Worm (Caenorhabditis elegans) whole organism, L2 larva: ENCODE data around the gene K10B3.5.

ENCODE experiments used
- C34F6.9 ChIP-seq: fragments of 150-350 bp; optimal IDR thresholded peaks from 2 replicates; lab custom pipeline; 2014; ENCODE audit warnings: missing biosample characterization, missing genetic modification characterization
- F13H6.1 ChIP-seq: sonication (generic microtip); optimal IDR thresholded peaks from 2 replicates; lab custom pipeline; 2016; ENCODE audit warnings: missing genetic modification characterization, missing compliant biosample characterization
- R02D3.7 ChIP-seq: fragments of 150-350 bp; optimal IDR thresholded peaks from 2 replicates; lab custom pipeline; 2014; ENCODE audit warnings: missing biosample characterization, missing genetic modification characterization
- Y55F3AM.14 ChIP-seq: fragments of 200-800 bp; sonication (Bioruptor generic); optimal IDR thresholded peaks from 2 replicates; lab custom pipeline; 2018; ENCODE audit warnings: mild to moderate bottlenecking, missing genetic modification characterization, missing compliant biosample characterization
- alr-1 ChIP-seq: fragments of 150-350 bp; optimal IDR thresholded peaks from 2 replicates; lab custom pipeline; 2014; ENCODE audit warnings: missing biosample characterization, missing genetic modification characterization
- aly-2 ChIP-seq: fragments of 150-350 bp; optimal IDR thresholded peaks from 2 replicates; lab custom pipeline; 2014; ENCODE audit warnings: missing biosample characterization, missing genetic modification characterization
- ama-1 ChIP-seq: fragments of 150-350 bp; optimal IDR thresholded peaks from 2 replicates; lab custom pipeline; 2018; ENCODE audit warnings: inconsistent platforms
- blmp-1 ChIP-seq: sonication (generic microtip); optimal IDR thresholded peaks from 2 replicates; lab custom pipeline; 2017; ENCODE audit warnings: missing genetic modification characterization, mild to moderate bottlenecking, missing compliant biosample characterization, antibody characterized with exemption, moderate library complexity; ENCODE audit not compliant: insufficient read depth
- ceh-16 ChIP-seq: fragments of 150-350 bp; optimal IDR thresholded peaks from 2 replicates; lab custom pipeline; 2014; ENCODE audit warnings: missing biosample characterization, missing genetic modification characterization
- ceh-82 ChIP-seq: fragments of 150-350 bp; optimal IDR thresholded peaks from 2 replicates; lab custom pipeline; 2014; ENCODE audit warnings: missing biosample characterization, missing genetic modification characterization
- crh-2 ChIP-seq: sonication (generic microtip); optimal IDR thresholded peaks from 2 replicates; lab custom pipeline; 2017; ENCODE audit warnings: missing biosample characterization, missing genetic modification characterization
- elt-1 ChIP-seq: fragments of 150-350 bp; optimal IDR thresholded peaks from 2 replicates; lab custom pipeline; 2014; ENCODE audit warnings: missing biosample characterization, missing genetic modification characterization
- fos-1 ChIP-seq: fragments of 150-350 bp; optimal IDR thresholded peaks from 2 replicates; lab custom pipeline; 2014; ENCODE audit warnings: missing biosample characterization, missing genetic modification characterization
- gmeb-1 ChIP-seq: fragments of 150-350 bp; optimal IDR thresholded peaks from 2 replicates; lab custom pipeline; 2014; ENCODE audit warnings: missing biosample characterization, missing genetic modification characterization
- lin-11 ChIP-seq: fragments of 150-350 bp; sonication (generic microtip); optimal IDR thresholded peaks from 2 replicates; lab custom pipeline; 2014; ENCODE audit warnings: missing biosample characterization, missing genetic modification characterization, inconsistent platforms, mixed read lengths
- lin-13 ChIP-seq: fragments of 150-350 bp; optimal IDR thresholded peaks from 2 replicates; lab custom pipeline; 2014; ENCODE audit warnings: missing biosample characterization, missing genetic modification reagents, missing genetic modification characterization
- lin-39 ChIP-seq: fragments of 150-350 bp; optimal IDR thresholded peaks from 2 replicates; lab custom pipeline; 2014; ENCODE audit warnings: missing biosample characterization, missing genetic modification reagents, missing genetic modification characterization
- lsy-2 ChIP-seq, 2 experiments: fragments of 150-350 bp in 1 of 2; sonication (generic microtip) in 1 of 2; optimal IDR thresholded peaks; 2 replicates each; lab custom pipeline; 2014 to 2017; ENCODE audit warnings: missing biosample characterization in 2 of 2, missing genetic modification characterization in 2 of 2
- mab-5 ChIP-seq: fragments of 150-350 bp; optimal IDR thresholded peaks from 2 replicates; lab custom pipeline; 2014; ENCODE audit warnings: missing biosample characterization, missing genetic modification characterization
- mbf-1 ChIP-seq: sonication (generic microtip); optimal IDR thresholded peaks from 2 replicates; lab custom pipeline; 2017; ENCODE audit warnings: missing biosample characterization, missing genetic modification characterization
- mdl-1 ChIP-seq, 2 experiments: fragments of 150-350 bp in 1 of 2; sonication (generic microtip) in 1 of 2; optimal IDR thresholded peaks; 2 replicates each; lab custom pipeline; 2017; ENCODE audit warnings: missing biosample characterization in 2 of 2, missing genetic modification characterization in 2 of 2
- nhr-10 ChIP-seq: sonication (generic microtip); optimal IDR thresholded peaks from 2 replicates; lab custom pipeline; 2017; ENCODE audit warnings: missing biosample characterization, missing genetic modification characterization
- nhr-11 ChIP-seq: fragments of 150-350 bp; optimal IDR thresholded peaks from 2 replicates; lab custom pipeline; 2014; ENCODE audit warnings: missing biosample characterization, missing genetic modification characterization
- nhr-12 ChIP-seq: fragments of 150-350 bp; optimal IDR thresholded peaks from 2 replicates; lab custom pipeline; 2014; ENCODE audit warnings: missing biosample characterization, missing genetic modification characterization
- nhr-129 ChIP-seq: fragments of 150-350 bp; optimal IDR thresholded peaks from 2 replicates; lab custom pipeline; 2014; ENCODE audit warnings: missing biosample characterization, missing genetic modification characterization
- nhr-21 ChIP-seq: fragments of 150-350 bp; optimal IDR thresholded peaks from 2 replicates; lab custom pipeline; 2014; ENCODE audit warnings: missing biosample characterization, missing genetic modification characterization
- nhr-6 ChIP-seq: fragments of 150-350 bp; optimal IDR thresholded peaks from 2 replicates; lab custom pipeline; 2014; ENCODE audit warnings: missing biosample characterization, missing genetic modification characterization
- sem-4 ChIP-seq: fragments of 150-350 bp; optimal IDR thresholded peaks from 2 replicates; lab custom pipeline; 2014; ENCODE audit warnings: missing biosample characterization, missing genetic modification reagents, missing genetic modification characterization
- skn-1 ChIP-seq: sonication (generic microtip); optimal IDR thresholded peaks from 2 replicates; lab custom pipeline; 2017; ENCODE audit warnings: missing biosample characterization, missing genetic modification characterization
- sma-3 ChIP-seq: sonication (generic microtip); optimal IDR thresholded peaks from 2 replicates; lab custom pipeline; 2016; ENCODE audit warnings: missing genetic modification reagents, missing genetic modification characterization, missing compliant biosample characterization
- sma-9 ChIP-seq, 2 experiments: fragments of 150-350 bp in 1 of 2; sonication (generic microtip) in 1 of 2; optimal IDR thresholded peaks; 2 replicates each; lab custom pipeline; 2014 to 2016; ENCODE audit warnings: missing genetic modification characterization in 2 of 2, mild to moderate bottlenecking in 1 of 2, missing biosample characterization in 1 of 2, missing compliant biosample characterization in 1 of 2, missing genetic modification reagents in 1 of 2, moderate library complexity in 1 of 2
- snpc-4 ChIP-seq: fragments of 150-350 bp; optimal IDR thresholded peaks from 2 replicates; lab custom pipeline; 2014; ENCODE audit warnings: missing biosample characterization, missing genetic modification characterization
- unc-39 ChIP-seq: fragments of 150-350 bp; optimal IDR thresholded peaks from 2 replicates; lab custom pipeline; 2014; ENCODE audit warnings: missing biosample characterization, missing genetic modification characterization
- unc-55 ChIP-seq: fragments of 150-350 bp; sonication (generic microtip); optimal IDR thresholded peaks from 3 replicates; lab custom pipeline; 2014; ENCODE audit warnings: missing biosample characterization, missing genetic modification reagents, missing genetic modification characterization
- unc-62 ChIP-seq: fragments of 150-350 bp; optimal IDR thresholded peaks from 2 replicates; lab custom pipeline; 2014; ENCODE audit warnings: missing biosample characterization, missing genetic modification reagents, missing genetic modification characterization
- zag-1 ChIP-seq: fragments of 150-350 bp; optimal IDR thresholded peaks from 2 replicates; lab custom pipeline; 2014; ENCODE audit warnings: missing biosample characterization, missing genetic modification characterization
- ztf-11 ChIP-seq: sonication (generic microtip); optimal IDR thresholded peaks from 2 replicates; lab custom pipeline; 2017; ENCODE audit warnings: missing biosample characterization, missing genetic modification characterization
- ztf-4 ChIP-seq: fragments of 150-350 bp; optimal IDR thresholded peaks from 2 replicates; lab custom pipeline; 2014; ENCODE audit warnings: missing biosample characterization, missing genetic modification characterization

The K10B3.5 gene

DNA sequence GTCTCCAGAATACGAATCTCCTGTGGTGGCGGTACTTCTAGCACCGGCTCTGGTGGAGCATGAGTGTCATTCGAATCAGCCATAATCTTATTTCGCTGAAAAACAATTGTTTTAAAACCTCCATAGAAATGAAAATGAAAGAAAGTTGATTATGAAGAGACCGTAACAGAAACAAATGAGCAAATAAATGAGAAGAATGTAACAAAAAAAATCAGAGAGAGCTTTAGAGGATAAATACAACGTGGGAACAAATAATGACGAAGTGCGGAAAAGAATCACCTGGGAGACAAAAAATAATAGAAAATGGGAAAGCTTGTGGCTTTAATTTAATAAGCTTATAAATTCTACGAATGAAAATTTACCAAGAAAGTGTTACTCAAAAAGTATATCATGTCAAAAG is 20.7 kb upstream of the K10B3.5 start, which contains the start of gene spc-1:
Gene spc-1 (minus strand): TSS at position 101 of the 400 bp plus-strand sequence.
- TF ChIP-seq ztf-11 (tag; lab: Kevin White, UChicago) (no peak), ceh-82 (tag; lab: Kevin White, UChicago) (no peak), nhr-6 (tag; lab: Kevin White, UChicago) (no peak), ceh-16 (tag; lab: Kevin White, UChicago) (no peak), unc-62 (GFP tag; lab: Kevin White, UChicago) (no peak), unc-39 (tag; lab: Kevin White, UChicago) (no peak), zag-1 (tag; lab: Kevin White, UChicago) (no peak), fos-1 (tag; lab: Kevin White, UChicago) (no peak), R02D3.7 (tag; lab: Kevin White, UChicago) (no peak), crh-2 (tag; lab: Kevin White, UChicago) (no peak), ama-1 (lab: Kevin White, UChicago) (no peak), nhr-11 (tag; lab: Kevin White, UChicago) (no peak), unc-55 (GFP tag; lab: Kevin White, UChicago) (no peak), nhr-10 (tag; lab: Kevin White, UChicago) (no peak), blmp-1 (tag; lab: Kevin White, UChicago) (no peak), sma-3 (GFP tag; lab: Kevin White, UChicago) (no peak), lin-11 (tag; lab: Kevin White, UChicago) (no peak), lin-39 (no peak), F13H6.1 (tag; lab: Kevin White, UChicago) (no peak), mdl-1 (tag; optimal IDR thresholded peaks at IDR 0.05; lab: Kevin White, UChicago) (no peak)

DNA sequence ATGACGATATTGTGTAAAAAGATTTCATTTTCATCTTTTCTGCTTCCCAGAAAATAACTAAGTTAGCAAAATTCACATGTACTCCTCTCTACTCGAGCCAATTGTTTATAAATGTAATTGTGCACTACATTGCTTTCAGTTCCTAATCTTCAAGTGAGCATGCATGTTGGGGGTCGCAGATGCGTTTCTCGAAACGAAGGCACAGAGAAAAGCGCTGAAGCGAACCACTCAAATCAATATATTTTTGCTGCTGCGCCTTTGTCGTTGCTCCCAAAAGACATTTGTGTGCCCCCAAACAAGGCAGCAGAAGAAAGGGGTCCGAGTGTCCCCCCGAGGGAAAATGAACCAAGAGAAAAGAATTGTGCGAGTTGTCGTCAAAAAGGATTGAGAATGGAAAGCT is 20.0 kb upstream of the K10B3.5 start:
- TF ChIP-seq lin-13 (peak; percentile 10), snpc-4 (tag; lab: Kevin White, UChicago) (no peak), nhr-129 (peak; percentile 2), aly-2 (tag; lab: Kevin White, UChicago) (no peak), blmp-1 (tag; lab: Kevin White, UChicago) (no peak), nhr-12 (tag; lab: Kevin White, UChicago) (no peak), sma-9 (GFP tag; optimal IDR thresholded peaks at IDR 0.05; lab: Kevin White, UChicago) (no peak), sma-9 (tag; optimal IDR thresholded peaks at IDR 0.05; lab: Kevin White, UChicago) (no peak), zag-1 (tag; lab: Kevin White, UChicago) (no peak), lin-11 (tag; lab: Kevin White, UChicago) (no peak), mbf-1 (tag; lab: Kevin White, UChicago) (no peak), crh-2 (tag; lab: Kevin White, UChicago) (no peak), F13H6.1 (tag; lab: Kevin White, UChicago) (peak; percentile 23), sem-4 (tag; lab: Kevin White, UChicago) (no peak), nhr-21 (tag; lab: Kevin White, UChicago) (no peak), ama-1 (lab: Kevin White, UChicago) (no peak), unc-39 (tag; lab: Kevin White, UChicago) (no peak), mab-5 (tag; lab: Kevin White, UChicago) (peak; percentile 0), Y55F3AM.14 (GFP tag; lab: Kevin White, UChicago) (peak; percentile 42), unc-55 (GFP tag; lab: Kevin White, UChicago) (peak; percentile 20), C34F6.9 (tag; lab: Kevin White, UChicago) (peak; percentile 62), fos-1 (tag; lab: Kevin White, UChicago) (no peak), skn-1 (tag; lab: Kevin White, UChicago) (no peak), unc-62 (GFP tag; lab: Kevin White, UChicago) (no peak), lsy-2 (tag; optimal IDR thresholded peaks at IDR 0.05; lab: Kevin White, UChicago) (peak in 1 of 2 experiments; percentile 41), ztf-4 (tag; lab: Kevin White, UChicago) (no peak), elt-1 (tag; lab: Kevin White, UChicago) (no peak)
- TF ChIP-seq, all 48 proteins: peak for 8

DNA sequence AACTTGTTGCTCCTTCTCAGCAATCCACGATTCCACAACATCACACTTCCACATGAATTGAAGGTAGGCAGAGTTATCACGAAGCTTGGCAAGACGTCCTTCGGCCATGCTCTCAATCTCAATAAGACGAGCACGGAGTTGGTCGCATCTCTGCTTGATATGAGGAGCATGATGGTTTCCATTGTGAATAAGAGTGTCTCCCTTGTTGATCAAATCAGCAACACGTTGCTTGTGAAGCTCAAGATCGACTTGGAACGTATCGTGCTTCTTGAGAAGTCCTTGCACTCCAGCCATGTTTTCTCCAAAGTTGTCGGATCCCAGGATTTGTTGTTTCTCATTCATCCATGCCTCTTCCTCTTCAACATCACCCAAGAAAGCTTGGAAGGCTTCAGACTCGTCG is 13.3 kb upstream of the K10B3.5 start:
- TF ChIP-seq aly-2 (tag; lab: Kevin White, UChicago) (no peak), nhr-11 (tag; lab: Kevin White, UChicago) (no peak), alr-1 (no peak), zag-1 (tag; lab: Kevin White, UChicago) (no peak), mdl-1 (tag; optimal IDR thresholded peaks at IDR 0.05; lab: Kevin White, UChicago) (no peak), gmeb-1 (tag; lab: Kevin White, UChicago) (no peak), sma-3 (GFP tag; lab: Kevin White, UChicago) (no peak), snpc-4 (tag; lab: Kevin White, UChicago) (no peak)
